Fruit fly (Drosophila melanogaster) whole organism, embryonic: ENCODE results near the gene lama.

ENCODE experiments used
- Awh ChIP-seq: fragments of 200-800 bp; sonication (Bioruptor generic); IDR thresholded peaks from 2 replicates; pipeline ENCODE4, ENCODE4 v1.3.6; 2022; ENCODE audit warnings: missing biosample characterization, missing genetic modification characterization
- CG12104 ChIP-seq: fragments of 200-800 bp; sonication (Bioruptor generic); optimal IDR thresholded peaks from 3 replicates; lab custom pipeline; 2016; ENCODE audit warnings: missing biosample characterization, missing genetic modification characterization
- CG12659 ChIP-seq: fragments of 200-800 bp; sonication (Bioruptor generic); optimal IDR thresholded peaks from 3 replicates; lab custom pipeline; 2017; ENCODE audit warnings: mild to moderate bottlenecking, missing biosample characterization, missing genetic modification reagents, missing genetic modification characterization
- CG14441 ChIP-seq: fragments of 200-800 bp; sonication (Bioruptor generic); IDR thresholded peaks from 2 replicates; pipeline ENCODE4 v1.3.6; 2022; ENCODE audit warnings: missing biosample characterization, missing genetic modification characterization
- CG15601 ChIP-seq: fragments of 200-800 bp; sonication (Bioruptor generic); optimal IDR thresholded peaks from 3 replicates; lab custom pipeline; 2019; ENCODE audit warnings: missing biosample characterization, mild to moderate bottlenecking, missing genetic modification characterization, moderate library complexity
- CG18764 ChIP-seq: fragments of 200-800 bp; sonication (Bioruptor generic); optimal IDR thresholded peaks from 3 replicates; lab custom pipeline; 2016; ENCODE audit warnings: missing biosample characterization, missing genetic modification characterization
- CG2678 ChIP-seq: fragments of 200-800 bp; sonication (Bioruptor generic); optimal IDR thresholded peaks from 3 replicates; lab custom pipeline; 2019; ENCODE audit warnings: missing biosample characterization, mild to moderate bottlenecking, missing genetic modification characterization, moderate library complexity
- CG2712 ChIP-seq: fragments of 200-800 bp; optimal IDR thresholded peaks from 3 replicates; lab custom pipeline; 2019; ENCODE audit warnings: missing biosample characterization, mild to moderate bottlenecking, missing genetic modification characterization, moderate library complexity
- CG30020 ChIP-seq: fragments of 200-800 bp; optimal IDR thresholded peaks from 2 replicates; lab custom pipeline; 2019; ENCODE audit warnings: missing biosample characterization, mild to moderate bottlenecking, missing genetic modification characterization, moderate library complexity
- CG30403 ChIP-seq: fragments of 200-800 bp; sonication (Bioruptor generic); optimal IDR thresholded peaks from 3 replicates; lab custom pipeline; 2016; ENCODE audit warnings: missing biosample characterization, missing genetic modification characterization
- CG33213 ChIP-seq: fragments of 200-800 bp; sonication (Bioruptor generic); optimal IDR thresholded peaks from 3 replicates; lab custom pipeline; 2016; ENCODE audit warnings: missing biosample characterization, missing genetic modification characterization
- CG3838 ChIP-seq: fragments of 200-800 bp; sonication (Bioruptor generic); optimal IDR thresholded peaks from 3 replicates; lab custom pipeline; 2016; ENCODE audit warnings: missing biosample characterization, missing genetic modification characterization
- CG3847 ChIP-seq: fragments of 200-800 bp; sonication (Bioruptor generic); IDR thresholded peaks from 2 replicates; pipeline ENCODE4 v1.3.6; 2022; ENCODE audit warnings: missing biosample characterization, missing genetic modification characterization
- CG3995 ChIP-seq: fragments of 200-800 bp; sonication (Bioruptor generic); optimal IDR thresholded peaks from 3 replicates; lab custom pipeline; 2016; ENCODE audit warnings: missing biosample characterization, missing genetic modification characterization
- CG5180 ChIP-seq: fragments of 200-800 bp; sonication (Bioruptor generic); optimal IDR thresholded peaks from 3 replicates; lab custom pipeline; 2017; ENCODE audit warnings: missing biosample characterization, missing genetic modification characterization, mild to moderate bottlenecking, moderate library complexity, missing genetic modification reagents
- CoRest ChIP-seq: fragments of 200-800 bp; sonication (Bioruptor generic); optimal IDR thresholded peaks from 3 replicates; lab custom pipeline; 2018; ENCODE audit warnings: missing biosample characterization, mild to moderate bottlenecking, missing genetic modification characterization, moderate library complexity
- HLH3B ChIP-seq: fragments of 200-800 bp; sonication (Bioruptor generic); IDR thresholded peaks from 2 replicates; pipeline ENCODE4 v1.3.6; 2022; ENCODE audit warnings: missing biosample characterization, missing genetic modification characterization
- Hand ChIP-seq: fragments of 200-800 bp; sonication (Bioruptor generic); optimal IDR thresholded peaks from 2 replicates; lab custom pipeline; 2017; ENCODE audit warnings: mild to moderate bottlenecking, missing biosample characterization, missing genetic modification reagents, missing genetic modification characterization
- Jarid2 ChIP-seq: fragments of 200-800 bp; sonication (Bioruptor generic); optimal IDR thresholded peaks from 3 replicates; lab custom pipeline; 2017; ENCODE audit warnings: mild to moderate bottlenecking, missing biosample characterization, missing genetic modification reagents, missing genetic modification characterization
- Lim3 ChIP-seq: fragments of 200-800 bp; sonication (Bioruptor generic); IDR thresholded peaks from 2 replicates; pipeline ENCODE4 v1.3.6; 2022; ENCODE audit warnings: missing biosample characterization, missing genetic modification characterization
- Mrtf ChIP-seq: fragments of 200-800 bp; sonication (Bioruptor generic); IDR thresholded peaks from 3 replicates; pipeline ENCODE4 v1.3.6; 2022; ENCODE audit warnings: missing biosample characterization, missing genetic modification characterization
- Rx ChIP-seq: fragments of 200-800 bp; sonication (Bioruptor generic); IDR thresholded peaks from 2 replicates; pipeline ENCODE4 v1.3.6; 2022; ENCODE audit warnings: missing biosample characterization, missing genetic modification characterization
- Sry-β ChIP-seq: fragments of 200-800 bp; sonication (Bioruptor generic); optimal IDR thresholded peaks from 2 replicates; lab custom pipeline; 2018; ENCODE audit warnings: missing biosample characterization, mild to moderate bottlenecking, missing genetic modification characterization, moderate library complexity
- TFAM ChIP-seq: fragments of 200-800 bp; sonication (Bioruptor generic); optimal IDR thresholded peaks from 2 replicates; lab custom pipeline; 2017; ENCODE audit warnings: missing biosample characterization, missing genetic modification characterization, inconsistent platforms
- ac ChIP-seq: fragments of 200-800 bp; sonication (Bioruptor generic); optimal IDR thresholded peaks from 3 replicates; lab custom pipeline; 2017; ENCODE audit warnings: missing biosample characterization, mild to moderate bottlenecking, missing genetic modification characterization
- ash1 ChIP-seq: fragments of 200-800 bp; sonication (Bioruptor generic); optimal IDR thresholded peaks from 2 replicates; lab custom pipeline; 2018; ENCODE audit warnings: missing biosample characterization, mild to moderate bottlenecking, missing genetic modification characterization
- bigmax ChIP-seq: fragments of 200-800 bp; sonication (Bioruptor generic); optimal IDR thresholded peaks from 2 replicates; lab custom pipeline; 2018; ENCODE audit warnings: missing biosample characterization, mild to moderate bottlenecking, missing genetic modification characterization
- chn ChIP-seq: fragments of 200-800 bp; sonication (Bioruptor generic); optimal IDR thresholded peaks from 2 replicates; lab custom pipeline; 2016; ENCODE audit warnings: missing biosample characterization, missing genetic modification characterization
- corto ChIP-seq: fragments of 200-800 bp; sonication (Bioruptor generic); optimal IDR thresholded peaks from 2 replicates; lab custom pipeline; 2016; ENCODE audit warnings: missing biosample characterization, mild to moderate bottlenecking, missing genetic modification characterization, moderate library complexity
- cwo ChIP-seq: fragments of 200-800 bp; sonication (Bioruptor generic); optimal IDR thresholded peaks from 3 replicates; lab custom pipeline; 2017; ENCODE audit warnings: missing biosample characterization, missing genetic modification characterization, mild to moderate bottlenecking, moderate library complexity, missing genetic modification reagents
- dmrt99B ChIP-seq: fragments of 200-800 bp; sonication (Bioruptor generic); optimal IDR thresholded peaks from 2 replicates; lab custom pipeline; 2018; ENCODE audit warnings: missing biosample characterization, mild to moderate bottlenecking, missing genetic modification characterization, moderate library complexity
- dpn ChIP-seq, 2 experiments: fragments of 200-800 bp; sonication (Bioruptor generic); optimal IDR thresholded peaks; 3 replicates each; lab custom pipeline; 2016; ENCODE audit warnings: missing biosample characterization in 2 of 2, missing genetic modification characterization in 2 of 2
- eyg ChIP-seq: fragments of 200-800 bp; sonication (Bioruptor generic); optimal IDR thresholded peaks from 3 replicates; lab custom pipeline; 2016; ENCODE audit warnings: missing biosample characterization, missing genetic modification characterization
- fd3F ChIP-seq: fragments of 200-800 bp; sonication (Bioruptor generic); optimal IDR thresholded peaks from 2 replicates; lab custom pipeline; 2018; ENCODE audit warnings: missing biosample characterization, mild to moderate bottlenecking, missing genetic modification characterization, moderate library complexity
- gro ChIP-seq: fragments of 200-800 bp; sonication (Bioruptor generic); optimal IDR thresholded peaks from 2 replicates; lab custom pipeline; 2016; ENCODE audit warnings: missing biosample characterization, missing genetic modification characterization
- jumu ChIP-seq: fragments of 200-800 bp; sonication (Bioruptor generic); optimal IDR thresholded peaks from 3 replicates; lab custom pipeline; 2016; ENCODE audit warnings: missing biosample characterization, missing genetic modification characterization
- kah ChIP-seq: fragments of 200-800 bp; sonication (Bioruptor generic); optimal IDR thresholded peaks from 2 replicates; lab custom pipeline; 2018; ENCODE audit warnings: missing biosample characterization, mild to moderate bottlenecking, missing genetic modification characterization
- luna ChIP-seq: fragments of 200-800 bp; sonication (Bioruptor generic); optimal IDR thresholded peaks from 2 replicates; lab custom pipeline; 2016; ENCODE audit warnings: missing biosample characterization, missing genetic modification characterization
- maf-S ChIP-seq: fragments of 200-800 bp; sonication (Bioruptor generic); optimal IDR thresholded peaks from 2 replicates; lab custom pipeline; 2016; ENCODE audit warnings: missing biosample characterization, missing genetic modification characterization
- nau ChIP-seq: fragments of 200-800 bp; sonication (Bioruptor generic); optimal IDR thresholded peaks from 3 replicates; lab custom pipeline; 2017; ENCODE audit warnings: missing biosample characterization, mild to moderate bottlenecking, missing genetic modification characterization, missing genetic modification reagents
- nmo ChIP-seq: fragments of 200-800 bp; sonication (Bioruptor generic); optimal IDR thresholded peaks from 2 replicates; lab custom pipeline; 2018; ENCODE audit warnings: missing biosample characterization, mild to moderate bottlenecking, missing genetic modification characterization, moderate library complexity
- org-1 ChIP-seq: fragments of 200-800 bp; sonication (Bioruptor generic); optimal IDR thresholded peaks from 2 replicates; lab custom pipeline; 2017; ENCODE audit warnings: missing biosample characterization, missing genetic modification characterization
- pum ChIP-seq: fragments of 200-800 bp; sonication (Bioruptor generic); optimal IDR thresholded peaks from 2 replicates; lab custom pipeline; 2016; ENCODE audit warnings: missing biosample characterization, missing genetic modification characterization
- schlank ChIP-seq: fragments of 200-800 bp; sonication (Bioruptor generic); optimal IDR thresholded peaks from 2 replicates; lab custom pipeline; 2018; ENCODE audit warnings: missing biosample characterization, mild to moderate bottlenecking, missing genetic modification characterization
- sens ChIP-seq: fragments of 200-800 bp; sonication (Bioruptor generic); peaks from one replicate; lab custom pipeline; 2016; ENCODE audit warnings: missing biosample characterization, missing genetic modification characterization
- sim ChIP-seq: fragments of 200-800 bp; sonication (Bioruptor generic); IDR thresholded peaks from 2 replicates; pipeline ENCODE4 v1.3.6; 2022; ENCODE audit warnings: missing biosample characterization, missing genetic modification characterization
- sima ChIP-seq: fragments of 200-800 bp; sonication (Bioruptor generic); optimal IDR thresholded peaks from 2 replicates; lab custom pipeline; 2016; ENCODE audit warnings: missing biosample characterization, missing genetic modification characterization
- slbo ChIP-seq: fragments of 200-800 bp; sonication (Bioruptor generic); IDR thresholded peaks from 2 replicates; pipeline ENCODE4 v1.3.6; 2022; ENCODE audit warnings: missing biosample characterization, missing genetic modification characterization
- unc-4 ChIP-seq: fragments of 200-800 bp; sonication (Bioruptor generic); IDR thresholded peaks from 2 replicates; pipeline ENCODE4 v1.3.6; 2022; ENCODE audit warnings: missing biosample characterization, missing genetic modification characterization; ENCODE audit not compliant: partially characterized antibody

Gene lama

dm6 chr3L:5355074-5355790, 491 bp downstream of the lama start, which contains the start of gene CG46456 (continued):
- TF ChIP-seq CG15601 (tag; lab: Kevin White, UChicago), result peak; percentile 94
- TF ChIP-seq dmrt99B, result peak; percentile 97
- TF ChIP-seq schlank (tag; lab: Kevin White, UChicago), result peak; percentile 82
- peak; percentile 91 for TF ChIP-seq org-1 (GFP tag; lab: Kevin White, UChicago)
- peak; percentile 93 for TF ChIP-seq Jarid2 (GFP tag; lab: Kevin White, UChicago)
- peak; percentile 37 for TF ChIP-seq pum (GFP tag; lab: Kevin White, UChicago)
- TF ChIP-seq CG33213, result peak; percentile 40
- TF ChIP-seq gro (GFP tag; lab: Kevin White, UChicago), result no peak
- peak; percentile 96 for TF ChIP-seq nmo (GFP tag; lab: Kevin White, UChicago)
- TF ChIP-seq luna (GFP tag; lab: Kevin White, UChicago), result no peak
- TF ChIP-seq bigmax, result peak; percentile 57
- peak; percentile 9 for TF ChIP-seq jumu (GFP tag; lab: Kevin White, UChicago)
- TF ChIP-seq sens (GFP tag; lab: Kevin White, UChicago), result peak; percentile 94
- peak; percentile 45 for TF ChIP-seq CG3838 (GFP tag; lab: Kevin White, UChicago)
- peak; percentile 61 for TF ChIP-seq corto (GFP tag; lab: Kevin White, UChicago)
- peak; percentile 73 to 93 for TF ChIP-seq dpn (GFP tag; optimal IDR thresholded peaks at IDR 0.05; lab: Kevin White, UChicago)
- TF ChIP-seq Awh (GFP tag; lab: Robert Waterston, UW), result peak; percentile 91
- peak; percentile 82 for TF ChIP-seq CG12104
- no peak for TF ChIP-seq sima
- TF ChIP-seq kah (GFP tag; lab: Kevin White, UChicago), result peak; percentile 89
- peak; percentile 90 for TF ChIP-seq slbo (GFP tag; lab: Robert Waterston, UW)
- peak; percentile 95 for TF ChIP-seq CG12659 (GFP tag; lab: Kevin White, UChicago)
- peak; percentile 84; the same call in 1 of the 3 replicates for TF ChIP-seq Mrtf (GFP tag; lab: Robert Waterston, UW)
- peak; percentile 73 for TF ChIP-seq CG18764 (GFP tag; lab: Kevin White, UChicago)
- TF ChIP-seq chn (GFP tag; lab: Kevin White, UChicago), result peak; percentile 64
- peak; percentile 89 for TF ChIP-seq CG3847
- TF ChIP-seq CG5180, result peak; percentile 83
- peak; percentile 78 for TF ChIP-seq Rx (GFP tag; lab: Robert Waterston, UW)
- peak; percentile 93 for TF ChIP-seq cwo
- peak; percentile 47 for TF ChIP-seq maf-S
- peak; percentile 27; the same call in 1 of the 2 replicates for TF ChIP-seq unc-4
- TF ChIP-seq CG30020 (tag; lab: Kevin White, UChicago), result peak; percentile 80
- TF ChIP-seq Lim3 (GFP tag; lab: Robert Waterston, UW), result peak; percentile 31; the same call in 1 of the 2 replicates
- TF ChIP-seq ac (GFP tag; lab: Kevin White, UChicago), result peak; percentile 76
- peak; percentile 91 for TF ChIP-seq nau (GFP tag; lab: Kevin White, UChicago)
- TF ChIP-seq CG2678 (tag; lab: Kevin White, UChicago), result peak; percentile 98
- peak; percentile 94 for TF ChIP-seq Hand (GFP tag; lab: Kevin White, UChicago)
- TF ChIP-seq fd3F (GFP tag; lab: Kevin White, UChicago), result peak; percentile 92
- TF ChIP-seq eyg, result peak; percentile 25
- peak; percentile 73 for TF ChIP-seq CG3995
- peak; percentile 93 for TF ChIP-seq CG30403 (GFP tag; lab: Kevin White, UChicago)
- peak; percentile 86 for TF ChIP-seq sim
- peak; percentile 93 for TF ChIP-seq HLH3B (GFP tag; lab: Robert Waterston, UW)
- TF ChIP-seq ash1 (GFP tag; lab: Kevin White, UChicago), result peak; percentile 68
- peak; percentile 98 for TF ChIP-seq CG2712 (tag; lab: Kevin White, UChicago)
- peak; percentile 96 for TF ChIP-seq CoRest (tag; lab: Kevin White, UChicago)
- TF ChIP-seq TFAM, result no peak
- peak; percentile 47 for TF ChIP-seq Sry-β
- peak; percentile 89 for TF ChIP-seq CG14441 (GFP tag; lab: Robert Waterston, UW)
